Fruit fly (Drosophila melanogaster) whole organism, embryonic: ENCODE data around the gene RpL24.

ENCODE experiments used
- Ada2b ChIP-seq: fragments of 200-800 bp; sonication (Bioruptor generic); IDR thresholded peaks from 2 replicates; pipeline ENCODE4 v1.3.6; 2022; ENCODE audit warnings: missing biosample characterization, missing genetic modification characterization
- Adf1 ChIP-seq: fragments of 200-800 bp; sonication (Bioruptor generic); IDR thresholded peaks from 2 replicates; pipeline ENCODE4 v1.3.6; 2022; ENCODE audit warnings: missing biosample characterization, missing genetic modification characterization
- CG10462 ChIP-seq: fragments of 200-800 bp; sonication (Bioruptor generic); optimal IDR thresholded peaks from 2 replicates; lab custom pipeline; 2016; ENCODE audit warnings: missing biosample characterization, missing genetic modification characterization
- CG10959 ChIP-seq: fragments of 200-800 bp; sonication (Bioruptor generic); IDR thresholded peaks from 2 replicates; pipeline ENCODE4 v1.3.6; 2022; ENCODE audit warnings: missing biosample characterization, missing genetic modification characterization
- CG11560 ChIP-seq: fragments of 200-800 bp; sonication (Bioruptor generic); IDR thresholded peaks from 3 replicates; pipeline ENCODE4 v1.3.6; 2022; ENCODE audit warnings: missing biosample characterization, missing genetic modification characterization
- CG11695 ChIP-seq: fragments of 200-800 bp; sonication (Bioruptor generic); IDR thresholded peaks from 3 replicates; pipeline ENCODE4 v1.3.6; 2022; ENCODE audit warnings: missing biosample characterization, missing genetic modification characterization
- CG12155 ChIP-seq: fragments of 200-800 bp; sonication (Bioruptor generic); optimal IDR thresholded peaks from 3 replicates; lab custom pipeline; 2016; ENCODE audit warnings: missing biosample characterization, missing genetic modification characterization
- CG14014 ChIP-seq: fragments of 200-800 bp; sonication (Bioruptor generic); IDR thresholded peaks from 2 replicates; pipeline ENCODE4 v1.3.6; 2022; ENCODE audit warnings: missing biosample characterization, missing genetic modification characterization
- CG14710 ChIP-seq: fragments of 200-800 bp; sonication (Bioruptor generic); optimal IDR thresholded peaks from 3 replicates; lab custom pipeline; 2019; ENCODE audit warnings: missing biosample characterization, mild to moderate bottlenecking, missing genetic modification characterization, moderate library complexity
- CG16813 ChIP-seq: fragments of 200-800 bp; sonication (Bioruptor generic); IDR thresholded peaks from 3 replicates; pipeline ENCODE4 v1.3.6; 2022; ENCODE audit warnings: missing biosample characterization, missing genetic modification characterization; ENCODE audit not compliant: partially characterized antibody
- CG17186 ChIP-seq: fragments of 200-800 bp; sonication (Bioruptor generic); optimal IDR thresholded peaks from 3 replicates; lab custom pipeline; 2017; ENCODE audit warnings: missing biosample characterization, missing genetic modification reagents, missing genetic modification characterization
- CG17359 ChIP-seq: fragments of 200-800 bp; sonication (Bioruptor generic); optimal IDR thresholded peaks from 3 replicates; lab custom pipeline; 2018; ENCODE audit warnings: missing biosample characterization, mild to moderate bottlenecking, missing genetic modification characterization, moderate library complexity
- CG17385 ChIP-seq: fragments of 200-800 bp; sonication (Bioruptor generic); optimal IDR thresholded peaks from 3 replicates; lab custom pipeline; 2018; ENCODE audit warnings: missing biosample characterization, mild to moderate bottlenecking, missing genetic modification characterization
- CG17612 ChIP-seq: fragments of 200-800 bp; sonication (Bioruptor generic); IDR thresholded peaks from 2 replicates; pipeline ENCODE4 v1.3.6; 2022; ENCODE audit warnings: missing biosample characterization, missing genetic modification characterization
- CG2678 ChIP-seq: fragments of 200-800 bp; sonication (Bioruptor generic); optimal IDR thresholded peaks from 3 replicates; lab custom pipeline; 2019; ENCODE audit warnings: missing biosample characterization, mild to moderate bottlenecking, missing genetic modification characterization, moderate library complexity
- CG2889 ChIP-seq: fragments of 200-800 bp; sonication (Bioruptor generic); IDR thresholded peaks from 3 replicates; pipeline ENCODE4 v1.3.6; 2022; ENCODE audit warnings: missing biosample characterization, missing genetic modification characterization
- CG4404 ChIP-seq: fragments of 200-800 bp; sonication (Bioruptor generic); IDR thresholded peaks from 2 replicates; pipeline ENCODE4 v1.3.6; 2022; ENCODE audit warnings: missing biosample characterization, missing genetic modification characterization
- CG6765 ChIP-seq: fragments of 200-800 bp; sonication (Bioruptor generic); optimal IDR thresholded peaks from 3 replicates; lab custom pipeline; 2017; ENCODE audit warnings: missing biosample characterization, mild to moderate bottlenecking, missing genetic modification characterization
- CG6791 ChIP-seq: fragments of 200-800 bp; sonication (Bioruptor generic); IDR thresholded peaks from 3 replicates; pipeline ENCODE4 v1.3.6; 2022; ENCODE audit warnings: missing biosample characterization, missing genetic modification characterization; ENCODE audit not compliant: partially characterized antibody
- CG7372 ChIP-seq: fragments of 200-800 bp; sonication (Bioruptor generic); IDR thresholded peaks from 2 replicates; pipeline ENCODE4 v1.3.6; 2022; ENCODE audit warnings: missing biosample characterization, missing genetic modification characterization
- CG8388 ChIP-seq: fragments of 200-800 bp; sonication (Bioruptor generic); optimal IDR thresholded peaks from 2 replicates; lab custom pipeline; 2019; ENCODE audit warnings: missing biosample characterization, mild to moderate bottlenecking, missing genetic modification characterization, moderate library complexity
- Doc3 ChIP-seq: fragments of 200-800 bp; sonication (Bioruptor generic); IDR thresholded peaks from 3 replicates; pipeline ENCODE4 v1.3.6; 2022; ENCODE audit warnings: missing biosample characterization, missing genetic modification characterization; ENCODE audit not compliant: partially characterized antibody
- Eip74EF ChIP-seq, 2 experiments: fragments of 200-800 bp in 1 of 2; fragments of >200 bp in 1 of 2; sonication (Bioruptor generic) in 1 of 2; optimal IDR thresholded peaks; 2 replicates each; lab custom pipeline; 2017 to 2019; ENCODE audit warnings: missing biosample characterization in 2 of 2, missing genetic modification characterization in 2 of 2, mild to moderate bottlenecking in 1 of 2, moderate library complexity in 1 of 2
- Fer2 ChIP-seq: fragments of 200-800 bp; sonication (Bioruptor generic); optimal IDR thresholded peaks from 2 replicates; lab custom pipeline; 2018; ENCODE audit warnings: missing biosample characterization, mild to moderate bottlenecking, missing genetic modification characterization, moderate library complexity
- HmgD ChIP-seq: fragments of 200-800 bp; sonication (Bioruptor generic); optimal IDR thresholded peaks from 3 replicates; lab custom pipeline; 2016; ENCODE audit warnings: missing biosample characterization, missing genetic modification characterization
- Kr ChIP-seq: fragments of 200-800 bp; sonication (Bioruptor generic); optimal IDR thresholded peaks from 2 replicates; lab custom pipeline; 2017; ENCODE audit warnings: missing biosample characterization, mild to moderate bottlenecking, missing genetic modification characterization
- NfI ChIP-seq: fragments of 200-800 bp; sonication (Bioruptor generic); optimal IDR thresholded peaks from 3 replicates; lab custom pipeline; 2018; ENCODE audit warnings: missing biosample characterization, mild to moderate bottlenecking, missing genetic modification characterization, moderate library complexity
- Ptx1 ChIP-seq: fragments of 200-800 bp; sonication (Bioruptor generic); IDR thresholded peaks from 2 replicates; pipeline ENCODE4 v1.3.6; 2022; ENCODE audit warnings: missing biosample characterization, missing genetic modification characterization
- Spps ChIP-seq: fragments of 200-800 bp; sonication (Bioruptor generic); optimal IDR thresholded peaks from 2 replicates; lab custom pipeline; 2018; ENCODE audit warnings: missing biosample characterization, mild to moderate bottlenecking, missing genetic modification characterization
- Vsx1 ChIP-seq: fragments of 200-800 bp; sonication (Bioruptor generic); optimal IDR thresholded peaks from 2 replicates; lab custom pipeline; 2017; ENCODE audit warnings: missing biosample characterization, mild to moderate bottlenecking, missing genetic modification characterization, missing genetic modification reagents
- ash1 ChIP-seq: fragments of 200-800 bp; sonication (Bioruptor generic); optimal IDR thresholded peaks from 2 replicates; lab custom pipeline; 2018; ENCODE audit warnings: missing biosample characterization, mild to moderate bottlenecking, missing genetic modification characterization
- cato ChIP-seq: fragments of 200-800 bp; sonication (Bioruptor generic); optimal IDR thresholded peaks from 2 replicates; lab custom pipeline; 2016; ENCODE audit warnings: missing biosample characterization, missing genetic modification characterization, borderline replicate concordance
- caup ChIP-seq: fragments of 200-800 bp; sonication (Bioruptor generic); optimal IDR thresholded peaks from 3 replicates; lab custom pipeline; 2017; ENCODE audit warnings: missing biosample characterization, mild to moderate bottlenecking, missing genetic modification characterization, moderate library complexity; ENCODE audit not compliant: severe bottlenecking
- dpn ChIP-seq, 2 experiments: fragments of 200-800 bp; sonication (Bioruptor generic); optimal IDR thresholded peaks; 3 replicates each; lab custom pipeline; 2016; ENCODE audit warnings: missing biosample characterization in 2 of 2, missing genetic modification characterization in 2 of 2
- en ChIP-seq: fragments of 200-800 bp; sonication (Bioruptor generic); optimal IDR thresholded peaks from 2 replicates; lab custom pipeline; 2016; ENCODE audit warnings: missing biosample characterization, missing genetic modification characterization
- ewg ChIP-seq: fragments of 200-800 bp; sonication (Bioruptor generic); optimal IDR thresholded peaks from 3 replicates; lab custom pipeline; 2017; ENCODE audit warnings: mild to moderate bottlenecking, missing biosample characterization, missing genetic modification reagents, missing genetic modification characterization
- fu2 ChIP-seq: fragments of 200-800 bp; sonication (Bioruptor generic); optimal IDR thresholded peaks from 2 replicates; lab custom pipeline; 2016; ENCODE audit warnings: missing biosample characterization, missing genetic modification characterization
- gem ChIP-seq: fragments of 200-800 bp; sonication (Bioruptor generic); optimal IDR thresholded peaks from 2 replicates; lab custom pipeline; 2019; ENCODE audit warnings: missing biosample characterization, mild to moderate bottlenecking, missing genetic modification characterization, moderate library complexity
- gt ChIP-seq: fragments of 200-800 bp; sonication (Bioruptor generic); IDR thresholded peaks from 2 replicates; pipeline ENCODE4 v1.3.6; 2022; ENCODE audit warnings: missing biosample characterization, missing genetic modification characterization
- ken ChIP-seq: fragments of 200-800 bp; sonication (Bioruptor generic); IDR thresholded peaks from 3 replicates; pipeline ENCODE4 v1.3.6; 2022; ENCODE audit warnings: missing biosample characterization, missing genetic modification characterization
- nau ChIP-seq: fragments of 200-800 bp; sonication (Bioruptor generic); optimal IDR thresholded peaks from 3 replicates; lab custom pipeline; 2017; ENCODE audit warnings: missing biosample characterization, mild to moderate bottlenecking, missing genetic modification characterization, missing genetic modification reagents
- nmo ChIP-seq: fragments of 200-800 bp; sonication (Bioruptor generic); optimal IDR thresholded peaks from 2 replicates; lab custom pipeline; 2018; ENCODE audit warnings: missing biosample characterization, mild to moderate bottlenecking, missing genetic modification characterization, moderate library complexity
- org-1 ChIP-seq: fragments of 200-800 bp; sonication (Bioruptor generic); optimal IDR thresholded peaks from 2 replicates; lab custom pipeline; 2017; ENCODE audit warnings: missing biosample characterization, missing genetic modification characterization
- pb ChIP-seq: fragments of 200-800 bp; sonication (Bioruptor generic); optimal IDR thresholded peaks from 3 replicates; lab custom pipeline; 2016; ENCODE audit warnings: missing biosample characterization, missing genetic modification characterization
- psq ChIP-seq: fragments of 200-800 bp; sonication (Bioruptor generic); optimal IDR thresholded peaks from 2 replicates; lab custom pipeline; 2017; ENCODE audit warnings: missing biosample characterization, missing genetic modification characterization
- repo ChIP-seq: fragments of 200-800 bp; sonication (Bioruptor generic); optimal IDR thresholded peaks from 2 replicates; lab custom pipeline; 2016; ENCODE audit warnings: missing biosample characterization, missing genetic modification characterization
- sens-2 ChIP-seq: fragments of 200-800 bp; sonication (Bioruptor generic); IDR thresholded peaks from 2 replicates; pipeline ENCODE4 v1.3.6; 2022; ENCODE audit warnings: missing biosample characterization, missing genetic modification characterization
- shn ChIP-seq: fragments of 200-800 bp; sonication (Bioruptor generic); optimal IDR thresholded peaks from 3 replicates; lab custom pipeline; 2016; ENCODE audit warnings: missing biosample characterization, missing genetic modification characterization
- slou ChIP-seq: fragments of 200-800 bp; sonication (Bioruptor generic); optimal IDR thresholded peaks from 3 replicates; lab custom pipeline; 2016; ENCODE audit warnings: missing biosample characterization, missing genetic modification characterization
- toy ChIP-seq: fragments of 200-800 bp; sonication (Bioruptor generic); IDR thresholded peaks from 2 replicates; pipeline ENCODE4 v1.3.6; 2022; ENCODE audit warnings: missing biosample characterization, missing genetic modification characterization

The RpL24 gene

dm6 chr2L:13387255-13387654 is 7.7 kb downstream of the RpL24 start, which contains the start of the genes Ing5 and CG7099 (continued):
- peak; percentile 96 for TF ChIP-seq CG4404 (GFP tag; lab: Robert Waterston, UW)
- TF ChIP-seq CG6791 (GFP tag; lab: Robert Waterston, UW): peak; percentile 42; the same call in 2 of the 3 replicates
- peak; percentile 96 for TF ChIP-seq CG12155 (GFP tag; lab: Kevin White, UChicago)
- TF ChIP-seq sens-2: peak; percentile 92
- TF ChIP-seq CG2678: peak; percentile 96
- peak; percentile 89 for TF ChIP-seq CG17186 (GFP tag; lab: Kevin White, UChicago)
- TF ChIP-seq CG10462: peak; percentile 95
- TF ChIP-seq ewg (GFP tag; lab: Kevin White, UChicago): peak; percentile 93
- peak; percentile 71 for TF ChIP-seq repo
- peak; percentile 95 for TF ChIP-seq Fer2
- peak; percentile 67 for TF ChIP-seq pb
- TF ChIP-seq ken (GFP tag; lab: Robert Waterston, UW): peak; percentile 97
- TF ChIP-seq CG7372 (GFP tag; lab: Robert Waterston, UW): peak; percentile 96
- peak; percentile 97 for TF ChIP-seq NfI (GFP tag; lab: Kevin White, UChicago)
- TF ChIP-seq CG2889 (GFP tag; lab: Robert Waterston, UW): peak; percentile 94
- peak; percentile 93 to 98 for TF ChIP-seq dpn (GFP tag; optimal IDR thresholded peaks at IDR 0.05; lab: Kevin White, UChicago)
- peak; percentile 98 for TF ChIP-seq Ptx1
- TF ChIP-seq nmo (GFP tag; lab: Kevin White, UChicago): peak; percentile 98
- peak; percentile 60 for TF ChIP-seq en (GFP tag; lab: Kevin White, UChicago)
- TF ChIP-seq CG14014 (GFP tag; lab: Robert Waterston, UW): peak; percentile 97
- TF ChIP-seq CG11695: peak; percentile 94
- TF ChIP-seq CG8388 (GFP tag; lab: Kevin White, UChicago): peak; percentile 94
- peak; percentile 84 for TF ChIP-seq shn
- TF ChIP-seq Adf1 (GFP tag; lab: Robert Waterston, UW): peak; percentile 72
- TF ChIP-seq CG11560: peak; percentile 87
- TF ChIP-seq nau (GFP tag; lab: Kevin White, UChicago): no peak
- TF ChIP-seq gem (tag; lab: Kevin White, UChicago): peak; percentile 99
- peak; percentile 91 for TF ChIP-seq psq (GFP tag; lab: Kevin White, UChicago)
- TF ChIP-seq Eip74EF (GFP tag; optimal IDR thresholded peaks at IDR 0.05; lab: Kevin White, UChicago): no peak
- TF ChIP-seq caup (GFP tag; lab: Kevin White, UChicago): peak; percentile 95
- peak; percentile 94 for TF ChIP-seq CG10959
- peak; percentile 97 for TF ChIP-seq slou (GFP tag; lab: Kevin White, UChicago)
- TF ChIP-seq toy (GFP tag; lab: Robert Waterston, UW): peak; percentile 87
- TF ChIP-seq Ada2b (GFP tag; lab: Robert Waterston, UW): peak; percentile 98
- TF ChIP-seq CG6765 (GFP tag; lab: Kevin White, UChicago): peak; percentile 85
- TF ChIP-seq HmgD (GFP tag; lab: Kevin White, UChicago): peak; percentile 60
- TF ChIP-seq gt (GFP tag; lab: Robert Waterston, UW): peak; percentile 92
- peak; percentile 93 for TF ChIP-seq Vsx1 (GFP tag; lab: Kevin White, UChicago)
- peak; percentile 61 for TF ChIP-seq ash1 (GFP tag; lab: Kevin White, UChicago)
- TF ChIP-seq fu2 (GFP tag; lab: Kevin White, UChicago): peak; percentile 82
- TF ChIP-seq CG16813 (GFP tag; lab: Robert Waterston, UW): peak; percentile 62
- peak; percentile 96 for TF ChIP-seq CG14710
- peak; percentile 88 for TF ChIP-seq CG17385 (GFP tag; lab: Kevin White, UChicago)
- TF ChIP-seq Spps (tag; lab: Kevin White, UChicago): peak; percentile 92
- peak; percentile 86 for TF ChIP-seq CG17612 (GFP tag; lab: Robert Waterston, UW)
- 0 out of 3 replicates have a peak, but pooled peaks have one; percentile 49 for TF ChIP-seq Doc3 (GFP tag; lab: Robert Waterston, UW)
- TF ChIP-seq CG17359: peak; percentile 96
- peak; percentile 84 for TF ChIP-seq org-1
- TF ChIP-seq cato (GFP tag; lab: Kevin White, UChicago): peak; percentile 94
- no peak for TF ChIP-seq Kr
